Worm (Caenorhabditis elegans): ENCODE measurements around the gene C17H12.2.

Gene C17H12.2

ce11 chrIV:6740190-6740589, 50.1 kb downstream of the C17H12.2 start, which contains the start of gene Y73B6A.3:
Gene Y73B6A.3, minus strand, starts transcription at chrIV:6740290.
- TF ChIP-seq C08G9.2 (tag; optimal IDR thresholded peaks at IDR 0.05) = no peak
- no peak for TF ChIP-seq ceh-22 (tag; optimal IDR thresholded peaks at IDR 0.05)
- no peak for TF ChIP-seq ceh-18 (tag; optimal IDR thresholded peaks at IDR 0.05)
- TF ChIP-seq dmd-4 (tag; optimal IDR thresholded peaks at IDR 0.05; ENCODE audit: borderline replicate concordance) = no peak
